Worm (Caenorhabditis elegans): ENCODE data around the gene C36C9.11.

DNA sequence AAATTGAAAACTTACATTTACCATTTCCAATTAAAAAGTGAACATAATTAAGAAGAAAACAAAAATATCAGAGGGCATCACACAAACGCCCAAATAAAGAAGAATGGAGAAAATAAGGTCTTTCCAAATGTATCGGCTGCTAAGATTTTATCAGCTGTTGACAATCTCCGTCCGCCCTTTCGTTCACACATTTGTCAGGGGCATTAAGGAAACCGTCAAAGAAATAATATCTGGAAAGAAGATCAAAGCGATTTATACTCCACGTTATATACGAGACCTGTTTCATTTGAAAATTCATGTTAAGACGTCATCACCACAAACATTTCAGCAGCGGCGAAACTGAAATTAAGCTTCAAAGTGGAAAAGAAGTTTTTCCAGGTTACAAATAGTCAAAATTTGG lies 25.4 kb downstream of the C36C9.11 start, which contains the start of gene fbxa-52:
- TF ChIP-seq med-1 (GFP tag; optimal IDR thresholded peaks at IDR 0.05; ENCODE audit: insufficient read depth): no peak
- no peak for TF ChIP-seq ref-1 (GFP tag; conservative IDR thresholded peaks at IDR 0.05)
- TF ChIP-seq flt-1 (GFP tag; IDR thresholded peaks at IDR 0.05): no peak
- TF ChIP-seq cog-1 (tag; optimal IDR thresholded peaks at IDR 0.05): no peak
- TF ChIP-seq tab-1 (GFP tag; IDR thresholded peaks at IDR 0.05): no peak
- no peak for TF ChIP-seq ztf-29 (GFP tag; IDR thresholded peaks at IDR 0.05)
